Worm (Caenorhabditis elegans): ENCODE results near the gene C28D4.5.

ce11 chrIV:9727217-9727616, 19.4 kb downstream of the C28D4.5 start:
- TF ChIP-seq lin-15B (tag; optimal IDR thresholded peaks at IDR 0.05), result no peak
- no peak for TF ChIP-seq lin-39 (tag; optimal IDR thresholded peaks at IDR 0.05)
- TF ChIP-seq nhr-237 (tag; optimal IDR thresholded peaks at IDR 0.05), result no peak
- TF ChIP-seq unc-62 (GFP tag; optimal IDR thresholded peaks at IDR 0.05), result no peak
- TF ChIP-seq nhr-12 (tag; optimal IDR thresholded peaks at IDR 0.05), result no peak

All from whole organism, L1 larva.